Fruit fly (Drosophila melanogaster) whole organism, embryonic: ENCODE results near the gene bumpel.

Experiments used
- Aef1 ChIP-seq: fragments of 200-800 bp; sonication (Bioruptor generic); IDR thresholded peaks from 3 replicates; pipeline ENCODE4 v1.3.6; 2022; ENCODE audit warnings: missing biosample characterization, missing genetic modification characterization
- Atf-2 ChIP-seq: fragments of 200-800 bp; sonication (Bioruptor generic); optimal IDR thresholded peaks from 2 replicates; lab custom pipeline; 2016; ENCODE audit warnings: missing biosample characterization, missing genetic modification characterization
- Bgb ChIP-seq: fragments of 200-800 bp; sonication (Bioruptor generic); IDR thresholded peaks from 2 replicates; pipeline ENCODE4 v1.3.6; 2022; ENCODE audit warnings: missing biosample characterization, missing genetic modification characterization; ENCODE audit not compliant: partially characterized antibody
- BtbVII ChIP-seq: fragments of 200-800 bp; sonication (Bioruptor generic); optimal IDR thresholded peaks from 3 replicates; lab custom pipeline; 2017; ENCODE audit warnings: missing biosample characterization, mild to moderate bottlenecking, missing genetic modification characterization
- C15 ChIP-seq: fragments of 200-800 bp; sonication (Bioruptor generic); IDR thresholded peaks from 3 replicates; pipeline ENCODE4 v1.3.6; 2022; ENCODE audit warnings: missing biosample characterization, missing genetic modification characterization
- CG10209 ChIP-seq: fragments of 200-800 bp; sonication (Bioruptor generic); optimal IDR thresholded peaks from 3 replicates; lab custom pipeline; 2017; ENCODE audit warnings: missing biosample characterization, mild to moderate bottlenecking, missing genetic modification characterization, missing genetic modification reagents
- CG10321 ChIP-seq: fragments of 200-800 bp; sonication (Bioruptor generic); IDR thresholded peaks from 2 replicates; pipeline ENCODE4 v1.3.6; 2022; ENCODE audit warnings: missing biosample characterization, missing genetic modification characterization
- CG10366 ChIP-seq: fragments of 200-800 bp; sonication (Bioruptor generic); IDR thresholded peaks from 2 replicates; pipeline ENCODE4 v1.3.6; 2022; ENCODE audit warnings: missing biosample characterization, missing genetic modification characterization
- CG14014 ChIP-seq: fragments of 200-800 bp; sonication (Bioruptor generic); IDR thresholded peaks from 2 replicates; pipeline ENCODE4 v1.3.6; 2022; ENCODE audit warnings: missing biosample characterization, missing genetic modification characterization
- CG15073 ChIP-seq: fragments of 200-800 bp; sonication (Bioruptor generic); optimal IDR thresholded peaks from 2 replicates; lab custom pipeline; 2016; ENCODE audit warnings: missing biosample characterization, missing genetic modification characterization
- CG1529 ChIP-seq: fragments of 200-800 bp; sonication (Bioruptor generic); optimal IDR thresholded peaks from 3 replicates; lab custom pipeline; 2018; ENCODE audit warnings: missing biosample characterization, missing genetic modification characterization
- CG18764 ChIP-seq: fragments of 200-800 bp; sonication (Bioruptor generic); optimal IDR thresholded peaks from 3 replicates; lab custom pipeline; 2016; ENCODE audit warnings: missing biosample characterization, missing genetic modification characterization
- CG2120 ChIP-seq: fragments of 200-800 bp; sonication (Bioruptor generic); optimal IDR thresholded peaks from 3 replicates; lab custom pipeline; 2016; ENCODE audit warnings: missing biosample characterization, missing genetic modification characterization
- CG2889 ChIP-seq: fragments of 200-800 bp; sonication (Bioruptor generic); IDR thresholded peaks from 3 replicates; pipeline ENCODE4 v1.3.6; 2022; ENCODE audit warnings: missing biosample characterization, missing genetic modification characterization
- CG30020 ChIP-seq: fragments of 200-800 bp; optimal IDR thresholded peaks from 2 replicates; lab custom pipeline; 2019; ENCODE audit warnings: missing biosample characterization, mild to moderate bottlenecking, missing genetic modification characterization, moderate library complexity
- CG31224 ChIP-seq: fragments of 200-800 bp; sonication (Bioruptor generic); IDR thresholded peaks from 2 replicates; pipeline ENCODE4 v1.3.6; 2022; ENCODE audit warnings: missing biosample characterization, missing genetic modification characterization
- CG6254 ChIP-seq: fragments of 200-800 bp; sonication (Bioruptor generic); optimal IDR thresholded peaks from 3 replicates; lab custom pipeline; 2017; ENCODE audit warnings: mild to moderate bottlenecking, missing biosample characterization, missing genetic modification reagents, missing genetic modification characterization
- CG6654 ChIP-seq: fragments of 200-800 bp; sonication (Bioruptor generic); optimal IDR thresholded peaks from 2 replicates; lab custom pipeline; 2017; ENCODE audit warnings: missing biosample characterization, mild to moderate bottlenecking, missing genetic modification characterization
- CG6813 ChIP-seq: fragments of 200-800 bp; sonication (Bioruptor generic); optimal IDR thresholded peaks from 2 replicates; lab custom pipeline; 2017; ENCODE audit warnings: missing biosample characterization, missing genetic modification characterization, mild to moderate bottlenecking, moderate library complexity, missing genetic modification reagents
- CG7357 ChIP-seq: fragments of 200-800 bp; sonication (Bioruptor generic); IDR thresholded peaks from 3 replicates; pipeline ENCODE4 v1.3.6; 2022; ENCODE audit warnings: missing biosample characterization, missing genetic modification characterization
- CG8478 ChIP-seq: fragments of >200 bp; optimal IDR thresholded peaks from 2 replicates; lab custom pipeline; 2018
- Dll ChIP-seq: fragments of 200-800 bp; sonication (Bioruptor generic); IDR thresholded peaks from 4 replicates; pipeline ENCODE4 v1.3.6; 2022; ENCODE audit warnings: missing biosample characterization, missing genetic modification characterization; ENCODE audit not compliant: partially characterized antibody
- Dref ChIP-seq: fragments of 200-800 bp; sonication (Bioruptor generic); IDR thresholded peaks from 2 replicates; pipeline ENCODE4 v1.3.6; 2022; ENCODE audit warnings: missing biosample characterization, missing genetic modification characterization
- E2f2 ChIP-seq: fragments of 200-800 bp; sonication (Bioruptor generic); IDR thresholded peaks from 2 replicates; pipeline ENCODE4 v1.3.6; 2022; ENCODE audit warnings: missing biosample characterization, missing genetic modification characterization
- HLH3B ChIP-seq: fragments of 200-800 bp; sonication (Bioruptor generic); IDR thresholded peaks from 2 replicates; pipeline ENCODE4 v1.3.6; 2022; ENCODE audit warnings: missing biosample characterization, missing genetic modification characterization
- Hr51 ChIP-seq, 2 experiments: fragments of 200-800 bp; sonication (Bioruptor generic); optimal IDR thresholded peaks; 2 replicates in 1 of 2; 3 replicates in 1 of 2; lab custom pipeline; 2016 to 2018; ENCODE audit warnings: missing biosample characterization in 2 of 2, missing genetic modification characterization in 2 of 2, mild to moderate bottlenecking in 1 of 2, moderate library complexity in 1 of 2
- Lim3 ChIP-seq: fragments of 200-800 bp; sonication (Bioruptor generic); IDR thresholded peaks from 2 replicates; pipeline ENCODE4 v1.3.6; 2022; ENCODE audit warnings: missing biosample characterization, missing genetic modification characterization
- Mes4 ChIP-seq: fragments of 200-800 bp; sonication (Bioruptor generic); optimal IDR thresholded peaks from 2 replicates; lab custom pipeline; 2016; ENCODE audit warnings: missing biosample characterization, missing genetic modification characterization
- Sry-β ChIP-seq: fragments of 200-800 bp; sonication (Bioruptor generic); optimal IDR thresholded peaks from 2 replicates; lab custom pipeline; 2018; ENCODE audit warnings: missing biosample characterization, mild to moderate bottlenecking, missing genetic modification characterization, moderate library complexity
- cas ChIP-seq: fragments of 200-800 bp; sonication (Bioruptor generic); IDR thresholded peaks from 2 replicates; pipeline ENCODE4 v1.3.6; 2022; ENCODE audit warnings: missing biosample characterization, missing genetic modification characterization
- crp ChIP-seq, 2 experiments: fragments of 200-800 bp; sonication (Bioruptor generic); optimal IDR thresholded peaks; 2 replicates in 1 of 2; 3 replicates in 1 of 2; lab custom pipeline; 2017; ENCODE audit warnings: missing biosample characterization in 2 of 2, missing genetic modification characterization in 2 of 2, mild to moderate bottlenecking in 1 of 2, moderate library complexity in 1 of 2
- cwo ChIP-seq: fragments of 200-800 bp; sonication (Bioruptor generic); optimal IDR thresholded peaks from 3 replicates; lab custom pipeline; 2017; ENCODE audit warnings: missing biosample characterization, missing genetic modification characterization, mild to moderate bottlenecking, moderate library complexity, missing genetic modification reagents
- dm ChIP-seq: fragments of 200-800 bp; sonication (Bioruptor generic); optimal IDR thresholded peaks from 3 replicates; lab custom pipeline; 2016; ENCODE audit warnings: missing biosample characterization, missing genetic modification characterization
- dysf ChIP-seq: fragments of 200-800 bp; sonication (Bioruptor generic); IDR thresholded peaks from 3 replicates; pipeline ENCODE4 v1.3.6; 2022; ENCODE audit warnings: missing biosample characterization, missing genetic modification characterization
- esg ChIP-seq: fragments of 200-800 bp; sonication (Bioruptor generic); conservative IDR thresholded peaks from 2 replicates; pipeline ENCODE4 v1.3.6; 2022; ENCODE audit warnings: missing biosample characterization, missing genetic modification characterization
- gce ChIP-seq: fragments of 200-800 bp; sonication (Bioruptor generic); IDR thresholded peaks from 3 replicates; pipeline ENCODE4 v1.3.6; 2022; ENCODE audit warnings: missing biosample characterization, missing genetic modification characterization
- gro ChIP-seq: fragments of 200-800 bp; sonication (Bioruptor generic); optimal IDR thresholded peaks from 2 replicates; lab custom pipeline; 2016; ENCODE audit warnings: missing biosample characterization, missing genetic modification characterization
- h ChIP-seq: fragments of >200 bp; optimal IDR thresholded peaks from 2 replicates; lab custom pipeline; 2017
- her ChIP-seq: fragments of 200-800 bp; sonication (Bioruptor generic); optimal IDR thresholded peaks from 2 replicates; lab custom pipeline; 2016; ENCODE audit warnings: missing biosample characterization, missing genetic modification characterization
- lbe ChIP-seq: fragments of 200-800 bp; sonication (Bioruptor generic); optimal IDR thresholded peaks from 2 replicates; lab custom pipeline; 2016; ENCODE audit warnings: missing biosample characterization, mild to moderate bottlenecking, missing genetic modification characterization
- luna ChIP-seq: fragments of 200-800 bp; sonication (Bioruptor generic); optimal IDR thresholded peaks from 2 replicates; lab custom pipeline; 2016; ENCODE audit warnings: missing biosample characterization, missing genetic modification characterization
- otp ChIP-seq: fragments of 200-800 bp; sonication (Bioruptor generic); IDR thresholded peaks from 3 replicates; pipeline ENCODE4, ENCODE4 v1.3.6; 2022; ENCODE audit warnings: missing biosample characterization, missing genetic modification characterization
- p53 ChIP-seq: fragments of 200-800 bp; sonication (Bioruptor generic); optimal IDR thresholded peaks from 2 replicates; lab custom pipeline; 2016; ENCODE audit warnings: missing biosample characterization, missing genetic modification characterization
- pzg ChIP-seq: fragments of 200-800 bp; sonication (Bioruptor generic); optimal IDR thresholded peaks from 3 replicates; lab custom pipeline; 2018; ENCODE audit warnings: missing biosample characterization, mild to moderate bottlenecking, missing genetic modification characterization, moderate library complexity
- rib ChIP-seq: fragments of 200-800 bp; sonication (Bioruptor generic); IDR thresholded peaks from 2 replicates; pipeline ENCODE4 v1.3.6; 2022; ENCODE audit warnings: missing biosample characterization, missing genetic modification characterization
- row ChIP-seq: fragments of 200-800 bp; sonication (Bioruptor generic); IDR thresholded peaks from 3 replicates; pipeline ENCODE4 v1.3.6; 2022; ENCODE audit warnings: missing biosample characterization, missing genetic modification characterization
- sd ChIP-seq: fragments of 200-800 bp; sonication (Bioruptor generic); optimal IDR thresholded peaks from 3 replicates; lab custom pipeline; 2018; ENCODE audit warnings: missing biosample characterization, mild to moderate bottlenecking, missing genetic modification characterization, moderate library complexity
- sug ChIP-seq: fragments of 200-800 bp; optimal IDR thresholded peaks from 2 replicates; lab custom pipeline; 2019; ENCODE audit warnings: missing biosample characterization, mild to moderate bottlenecking, missing genetic modification characterization, moderate library complexity
- tup ChIP-seq: fragments of 200-800 bp; sonication (Bioruptor generic); optimal IDR thresholded peaks from 2 replicates; lab custom pipeline; 2016; ENCODE audit warnings: missing biosample characterization, mild to moderate bottlenecking, missing genetic modification characterization, moderate library complexity
- unc-4 ChIP-seq: fragments of 200-800 bp; sonication (Bioruptor generic); IDR thresholded peaks from 2 replicates; pipeline ENCODE4 v1.3.6; 2022; ENCODE audit warnings: missing biosample characterization, missing genetic modification characterization; ENCODE audit not compliant: partially characterized antibody
- z ChIP-seq: fragments of 200-800 bp; sonication (Bioruptor generic); IDR thresholded peaks from 3 replicates; pipeline ENCODE4 v1.3.6; 2022; ENCODE audit warnings: missing biosample characterization, missing genetic modification characterization
- zfh2 ChIP-seq: fragments of 200-800 bp; sonication (Bioruptor generic); optimal IDR thresholded peaks from 2 replicates; lab custom pipeline; 2016; ENCODE audit warnings: missing biosample characterization, missing genetic modification characterization

The bumpel gene

DNA sequence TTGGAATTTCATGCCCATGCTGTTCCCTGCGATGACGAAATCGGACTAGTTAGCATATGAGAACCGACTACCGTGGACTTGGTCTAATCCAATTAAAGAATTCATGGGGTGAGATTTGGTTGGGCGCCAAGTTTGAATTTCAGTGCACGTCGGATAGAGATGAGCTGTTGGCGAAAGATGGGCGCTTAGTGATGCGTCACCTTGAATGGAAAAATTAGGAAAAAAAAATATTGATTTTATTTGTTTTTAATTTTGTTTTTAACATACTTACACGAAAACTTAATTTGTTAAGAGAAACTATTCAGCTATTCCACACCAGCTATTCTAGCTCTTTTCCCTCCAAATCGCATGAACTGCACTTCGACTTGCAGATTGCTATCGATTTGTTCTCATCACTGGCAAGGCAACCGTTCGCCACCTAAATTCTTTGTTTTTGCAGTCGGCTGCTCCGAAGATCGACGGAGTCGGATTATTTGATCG lies 3.2 kb upstream of the bumpel start, which contains the start of the genes ninaG and Sptz (continued):
- TF ChIP-seq CG10209 (GFP tag; lab: Kevin White, UChicago) = peak; percentile 92
- TF ChIP-seq zfh2 = peak; percentile 97
- peak; percentile 66 for TF ChIP-seq CG6254 (GFP tag; lab: Kevin White, UChicago)
- TF ChIP-seq Lim3 = peak; percentile 62; the same call in 1 of the 2 replicates
- TF ChIP-seq E2f2 (GFP tag; lab: Robert Waterston, UW) = peak; percentile 93
- peak; percentile 99 for TF ChIP-seq Sry-β (GFP tag; lab: Kevin White, UChicago)
- TF ChIP-seq CG7357 (GFP tag; lab: Robert Waterston, UW) = peak; percentile 89
- peak; percentile 74 for TF ChIP-seq luna (GFP tag; lab: Kevin White, UChicago)
- peak; percentile 96 for TF ChIP-seq esg (GFP tag; lab: Robert Waterston, UW)
- peak; percentile 91 for TF ChIP-seq CG14014 (GFP tag; lab: Robert Waterston, UW)
- TF ChIP-seq CG1529 = no peak
- peak; percentile 91 for TF ChIP-seq Atf-2 (GFP tag; lab: Kevin White, UChicago)
- TF ChIP-seq dysf = peak; percentile 97
- peak; percentile 81; the same call in 1 of the 3 replicates for TF ChIP-seq C15 (GFP tag; lab: Robert Waterston, UW)
- peak; percentile 78 for TF ChIP-seq cwo (GFP tag; lab: Kevin White, UChicago)
- TF ChIP-seq sd (tag; lab: Kevin White, UChicago) = no peak
- peak; percentile 75 for TF ChIP-seq CG6654
- peak; percentile 63 for TF ChIP-seq CG15073 (GFP tag; lab: Kevin White, UChicago)
- peak; percentile 88 to 94 for TF ChIP-seq Hr51 (GFP tag; optimal IDR thresholded peaks at IDR 0.05; lab: Kevin White, UChicago)
- TF ChIP-seq CG30020 = peak; percentile 75
- TF ChIP-seq otp (GFP tag; lab: Robert Waterston, UW) = peak; percentile 92
- TF ChIP-seq her (GFP tag; lab: Kevin White, UChicago) = peak; percentile 84
- peak; percentile 92 for TF ChIP-seq CG2889 (GFP tag; lab: Robert Waterston, UW)
- peak; percentile 91 for TF ChIP-seq cas (GFP tag; lab: Robert Waterston, UW)
- TF ChIP-seq gce (GFP tag; lab: Robert Waterston, UW) = peak; percentile 87
- TF ChIP-seq CG8478 (lab: Kevin White, UChicago) = no peak
- TF ChIP-seq CG31224 (GFP tag; lab: Robert Waterston, UW) = peak; percentile 90
- TF ChIP-seq lbe (GFP tag; lab: Kevin White, UChicago) = no peak
- peak; percentile 74 for TF ChIP-seq BtbVII (GFP tag; lab: Kevin White, UChicago)
- TF ChIP-seq sug (tag; lab: Kevin White, UChicago) = no peak
- peak; percentile 66 for TF ChIP-seq CG10321 (GFP tag; lab: Robert Waterston, UW)
- TF ChIP-seq CG6813 (GFP tag; lab: Kevin White, UChicago) = peak; percentile 69
- TF ChIP-seq gro (GFP tag; lab: Kevin White, UChicago) = no peak

DNA sequence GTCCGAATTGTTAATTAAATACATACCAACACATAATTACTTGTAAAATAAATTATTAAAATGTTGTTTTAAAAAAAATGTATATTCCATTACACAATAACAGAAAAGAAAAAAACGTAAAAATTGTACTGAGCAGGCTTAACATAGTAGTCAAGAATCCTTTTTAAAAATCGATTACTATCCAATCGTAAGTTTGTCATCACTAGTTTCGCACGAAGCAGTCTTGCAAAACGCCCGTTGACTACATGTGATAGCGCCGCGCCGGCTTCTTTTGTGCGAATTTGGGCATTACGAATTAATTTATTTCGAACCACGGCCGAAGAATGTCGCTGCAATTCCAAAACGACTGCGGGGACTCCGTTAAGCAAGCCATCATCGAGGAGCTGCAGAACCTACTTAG lies 6.1 kb downstream of the bumpel start, which contains the start of gene Ipo9:
Ipo9 (plus strand) TSS at position 152 of the 400 bp plus-strand sequence.
- TF ChIP-seq row (GFP tag; lab: Robert Waterston, UW) (peak; percentile 27; the same call in 2 of the 3 replicates), HLH3B (GFP tag; lab: Robert Waterston, UW) (no peak), z (0 out of 3 replicates have a peak, but pooled peaks have one; percentile 13), Mes4 (no peak), crp (GFP tag; optimal IDR thresholded peaks at IDR 0.05; lab: Kevin White, UChicago) (peak in 1 of 2 experiments; percentile 37), pzg (peak; percentile 46), p53 (GFP tag; lab: Kevin White, UChicago) (no peak), Dll (GFP tag; lab: Robert Waterston, UW) (0 out of 4 replicates have a peak, but pooled peaks have one; percentile 21), rib (peak; percentile 79; the same call in 1 of the 2 replicates), CG10366 (GFP tag; lab: Robert Waterston, UW) (no peak), unc-4 (GFP tag; lab: Robert Waterston, UW) (0 out of 2 replicates have a peak, but pooled peaks have one; percentile 33), Aef1 (GFP tag; lab: Robert Waterston, UW) (no peak), Dref (GFP tag; lab: Robert Waterston, UW) (peak; percentile 65), dm (GFP tag; lab: Kevin White, UChicago) (peak; percentile 43), h (lab: Kevin White, UChicago) (no peak), Bgb (0 out of 2 replicates have a peak, but pooled peaks have one; percentile 8), CG18764 (GFP tag; lab: Kevin White, UChicago) (no peak), CG2120 (GFP tag; lab: Kevin White, UChicago) (peak; percentile 28), tup (GFP tag; lab: Kevin White, UChicago) (no peak)
